Fruit fly (Drosophila melanogaster): ENCODE data around the gene CG6276.
A peak's percentile ranks its signal among the peaks of the same experiment; 100 is the strongest.

The CG6276 gene

dm6 chr3R:15367477-15367876 is 47.6 kb upstream of the CG6276 start, which contains the start of gene CG34404 (continued):
- TF ChIP-seq pho (GFP tag; optimal IDR thresholded peaks at IDR 0.05) (no peak), CG10267 (tag; optimal IDR thresholded peaks at IDR 0.05) (peak; percentile 93), CG11504 (tag; optimal IDR thresholded peaks at IDR 0.05) (no peak), Aef1 (GFP tag; IDR thresholded peaks at IDR 0.05) (no peak), ind (GFP tag; optimal IDR thresholded peaks at IDR 0.05) (no peak), eyg (GFP tag; optimal IDR thresholded peaks at IDR 0.05) (no peak), CG30020 (tag; optimal IDR thresholded peaks at IDR 0.05) (no peak), ems (GFP tag; optimal IDR thresholded peaks at IDR 0.05) (no peak), MESR4 (GFP tag; optimal IDR thresholded peaks at IDR 0.05) (peak; percentile 38), CG31365 (tag; optimal IDR thresholded peaks at IDR 0.05) (no peak), Doc2 (GFP tag; IDR thresholded peaks at IDR 0.05) (no peak), Dref (GFP tag; IDR thresholded peaks at IDR 0.05) (peak; percentile 73), sc (optimal IDR thresholded peaks at IDR 0.05) (no peak), sc (GFP tag; optimal IDR thresholded peaks at IDR 0.05) (no peak), wek (GFP tag; optimal IDR thresholded peaks at IDR 0.05) (no peak), Hr78 (GFP tag; optimal IDR thresholded peaks at IDR 0.05) (no peak), stc (GFP tag; IDR thresholded peaks at IDR 0.05) (no peak), Dip3 (GFP tag; optimal IDR thresholded peaks at IDR 0.05) (no peak), org-1 (GFP tag; optimal IDR thresholded peaks at IDR 0.05) (no peak), Side (GFP tag; optimal IDR thresholded peaks at IDR 0.05) (peak; percentile 19), sd (tag; optimal IDR thresholded peaks at IDR 0.05) (no peak), Dll (GFP tag; IDR thresholded peaks at IDR 0.05; ENCODE audit: partially characterized antibody) (0 out of 4 replicates have a peak, but pooled peaks have one; percentile 46), HLH3B (GFP tag; IDR thresholded peaks at IDR 0.05) (no peak), exex (tag; optimal IDR thresholded peaks at IDR 0.05) (no peak), CG1603 (tag; optimal IDR thresholded peaks at IDR 0.05) (peak; percentile 59), grn (GFP tag; optimal IDR thresholded peaks at IDR 0.05) (no peak), fd3F (GFP tag; optimal IDR thresholded peaks at IDR 0.05) (no peak), Dek (tag; optimal IDR thresholded peaks at IDR 0.05) (no peak), Mes4 (GFP tag; optimal IDR thresholded peaks at IDR 0.05) (no peak), amos (GFP tag; IDR thresholded peaks at IDR 0.05; ENCODE audit: partially characterized antibody) (no peak), NC2β (GFP tag; optimal IDR thresholded peaks at IDR 0.05) (no peak), schlank (tag; optimal IDR thresholded peaks at IDR 0.05) (no peak), CG9727 (GFP tag; optimal IDR thresholded peaks at IDR 0.05) (no peak), CG9932 (GFP tag; IDR thresholded peaks at IDR 0.05) (no peak), CG3838 (GFP tag; optimal IDR thresholded peaks at IDR 0.05) (no peak), Rx (GFP tag; IDR thresholded peaks at IDR 0.05) (no peak), yki (optimal IDR thresholded peaks at IDR 0.05) (no peak), ato (GFP tag; IDR thresholded peaks at IDR 0.05; ENCODE audit: partially characterized antibody) (peak; percentile 17; the same call in 1 of the 2 replicates), Adf1 (GFP tag; IDR thresholded peaks at IDR 0.05) (no peak), Six4 (GFP tag; optimal IDR thresholded peaks at IDR 0.05) (no peak), CG8290 (GFP tag; optimal IDR thresholded peaks at IDR 0.05) (no peak), CG8290 (tag; optimal IDR thresholded peaks at IDR 0.05) (peak in 1 of 2 experiments; percentile 28), CG7963 (GFP tag; IDR thresholded peaks at IDR 0.05; ENCODE audit: partially characterized antibody) (no peak), CG14860 (GFP tag; IDR thresholded peaks at IDR 0.05; ENCODE audit: partially characterized antibody) (no peak), CG17385 (GFP tag; optimal IDR thresholded peaks at IDR 0.05) (no peak), hb (GFP tag; IDR thresholded peaks at IDR 0.05; ENCODE audit: partially characterized antibody) (no peak), Hand (GFP tag; optimal IDR thresholded peaks at IDR 0.05) (no peak), CG32767 (GFP tag; IDR thresholded peaks at IDR 0.05) (peak; percentile 75), HLH4C (GFP tag; IDR thresholded peaks at IDR 0.05; ENCODE audit: partially characterized antibody) (peak; percentile 42; the same call in 1 of the 3 replicates), gsb-n (tag; optimal IDR thresholded peaks at IDR 0.05) (no peak), Ptx1 (GFP tag; IDR thresholded peaks at IDR 0.05) (no peak), CG17568 (GFP tag; optimal IDR thresholded peaks at IDR 0.05) (no peak)

Measured in whole organism, embryonic.